Worm (Caenorhabditis elegans): ENCODE data around the gene srbc-54.

Gene srbc-54

ce11 chrV:15873762-15874161, 40.2 kb upstream of the srbc-54 start (continued):
- TF ChIP-seq tbx-2 (tag; optimal IDR thresholded peaks at IDR 0.05) (no peak), nhr-43 (tag; optimal IDR thresholded peaks at IDR 0.05; ENCODE audit: poor library complexity, severe bottlenecking) (peak; percentile 87), ceh-82 (tag; optimal IDR thresholded peaks at IDR 0.05) (peak; percentile 66), nhr-76 (tag; optimal IDR thresholded peaks at IDR 0.05) (no peak), ceh-28 (tag; optimal IDR thresholded peaks at IDR 0.05) (no peak), nhr-11 (tag; optimal IDR thresholded peaks at IDR 0.05) (peak; percentile 18), lin-39 (tag; optimal IDR thresholded peaks at IDR 0.05) (peak; percentile 86), skn-1 (tag; optimal IDR thresholded peaks at IDR 0.05) (peak; percentile 74), nhr-12 (tag; optimal IDR thresholded peaks at IDR 0.05) (no peak)

ce11 chrV:15872273-15872672, 38.8 kb upstream of the srbc-54 start, which contains the start of gene str-56:
Gene str-56 (plus strand): TSS chrV:15872573.
- TF ChIP-seq nhr-25 (tag; optimal IDR thresholded peaks at IDR 0.05) (no peak), ceh-28 (tag; optimal IDR thresholded peaks at IDR 0.05) (no peak), R02D3.7 (tag; optimal IDR thresholded peaks at IDR 0.05) (no peak), nhr-43 (tag; optimal IDR thresholded peaks at IDR 0.05; ENCODE audit: poor library complexity, severe bottlenecking) (no peak), jun-1 (tag; optimal IDR thresholded peaks at IDR 0.05) (no peak), fkh-2 (tag; optimal IDR thresholded peaks at IDR 0.05) (no peak), eor-1 (tag; optimal IDR thresholded peaks at IDR 0.05) (no peak), lin-15B (tag; optimal IDR thresholded peaks at IDR 0.05) (no peak), pha-4 (tag; optimal IDR thresholded peaks at IDR 0.05) (no peak), nhr-23 (tag; optimal IDR thresholded peaks at IDR 0.05) (no peak), ceh-82 (tag; optimal IDR thresholded peaks at IDR 0.05) (no peak), mml-1 (tag; optimal IDR thresholded peaks at IDR 0.05) (no peak), unc-62 (GFP tag; optimal IDR thresholded peaks at IDR 0.05) (no peak), unc-39 (tag; optimal IDR thresholded peaks at IDR 0.05) (no peak), fkh-10 (GFP tag; optimal IDR thresholded peaks at IDR 0.05) (no peak), lin-39 (tag; optimal IDR thresholded peaks at IDR 0.05) (no peak), mdl-1 (tag; optimal IDR thresholded peaks at IDR 0.05) (no peak)

- TF ChIP-seq ZK546.5 (tag; optimal IDR thresholded peaks at IDR 0.05) (no peak), ceh-9 (tag; optimal IDR thresholded peaks at IDR 0.05) (no peak)
Observed at ce11 chrV:15870356-15870755, 36.8 kb upstream of the srbc-54 start, which contains the start of gene str-57. Gene str-57 (plus strand): TSS chrV:15870656.

ce11 chrV:15867373-15867772, 33.9 kb upstream of the srbc-54 start, which contains the start of gene fbxa-197:
Gene fbxa-197 (plus strand): TSS chrV:15867673.
- TF ChIP-seq nhr-23 (tag; optimal IDR thresholded peaks at IDR 0.05) (no peak), hmg-11 (tag; optimal IDR thresholded peaks at IDR 0.05) (no peak), lsy-12 (tag; optimal IDR thresholded peaks at IDR 0.05) (no peak)

- TF ChIP-seq nhr-76 (tag; optimal IDR thresholded peaks at IDR 0.05) (no peak), jun-1 (tag; optimal IDR thresholded peaks at IDR 0.05) (no peak), lin-39 (tag; optimal IDR thresholded peaks at IDR 0.05) (no peak), ceh-28 (tag; optimal IDR thresholded peaks at IDR 0.05) (no peak), ztf-11 (tag; optimal IDR thresholded peaks at IDR 0.05) (no peak), ceh-9 (tag; optimal IDR thresholded peaks at IDR 0.05) (no peak), elt-2 (tag; optimal IDR thresholded peaks at IDR 0.05) (no peak)
Observed at ce11 chrV:15865839-15866238, 32.3 kb upstream of the srbc-54 start, which contains the start of gene srh-293. Gene srh-293 (plus strand): TSS chrV:15866139.

- no peak for TF ChIP-seq nhr-67 (tag; optimal IDR thresholded peaks at IDR 0.05)
- no peak for TF ChIP-seq lin-15B (tag; optimal IDR thresholded peaks at IDR 0.05)
- no peak for TF ChIP-seq unc-62 (GFP tag; optimal IDR thresholded peaks at IDR 0.05)
- no peak for TF ChIP-seq ceh-9 (tag; optimal IDR thresholded peaks at IDR 0.05)
- no peak for TF ChIP-seq fkh-2 (tag; optimal IDR thresholded peaks at IDR 0.05)
- TF ChIP-seq egl-27 (tag; optimal IDR thresholded peaks at IDR 0.05) = no peak
- no peak for TF ChIP-seq skn-1 (tag; optimal IDR thresholded peaks at IDR 0.05)
- TF ChIP-seq pha-4 (tag; optimal IDR thresholded peaks at IDR 0.05) = no peak
- TF ChIP-seq nhr-237 (tag; optimal IDR thresholded peaks at IDR 0.05) = no peak
- no peak for TF ChIP-seq mdl-1 (tag; optimal IDR thresholded peaks at IDR 0.05)
- no peak for TF ChIP-seq ceh-16 (tag; optimal IDR thresholded peaks at IDR 0.05)
- no peak for TF ChIP-seq nhr-43 (tag; optimal IDR thresholded peaks at IDR 0.05; ENCODE audit: poor library complexity, severe bottlenecking)
- TF ChIP-seq daf-12 (tag; optimal IDR thresholded peaks at IDR 0.05) = no peak
- TF ChIP-seq lsy-12 (tag; optimal IDR thresholded peaks at IDR 0.05) = no peak
- TF ChIP-seq elt-2 (tag; optimal IDR thresholded peaks at IDR 0.05) = no peak
- no peak for TF ChIP-seq nhr-76 (tag; optimal IDR thresholded peaks at IDR 0.05)
- TF ChIP-seq R02D3.7 (tag; optimal IDR thresholded peaks at IDR 0.05) = no peak
- no peak for TF ChIP-seq nfya-1 (tag; optimal IDR thresholded peaks at IDR 0.05; ENCODE audit: insufficient read depth)
Observed at ce11 chrV:15863042-15863441, 29.5 kb upstream of the srbc-54 start, which contains the start of gene srh-299. Gene srh-299 (plus strand): TSS chrV:15863342.

Data from whole organism, L3 larva.